Fruit fly (Drosophila melanogaster): ENCODE data around the gene mrt.

Gene mrt

dm6 chr3R:27238438-27239301, 43.8 kb downstream of the mrt start, which contains the start of the genes CG31064 and PolA2 (continued):
- TF ChIP-seq Dip3 (GFP tag; optimal IDR thresholded peaks at IDR 0.05) (no peak), CG9876 (GFP tag; optimal IDR thresholded peaks at IDR 0.05) (no peak), wor (GFP tag; IDR thresholded peaks at IDR 0.05) (no peak), bsh (GFP tag; optimal IDR thresholded peaks at IDR 0.05) (no peak), chif (GFP tag; optimal IDR thresholded peaks at IDR 0.05) (no peak), CG18764 (GFP tag; optimal IDR thresholded peaks at IDR 0.05) (no peak), CG17328 (GFP tag; IDR thresholded peaks at IDR 0.05) (no peak), CG4424 (GFP tag; optimal IDR thresholded peaks at IDR 0.05) (no peak), NfI (GFP tag; optimal IDR thresholded peaks at IDR 0.05) (peak; percentile 5), CG4404 (GFP tag; IDR thresholded peaks at IDR 0.05) (0 out of 2 replicates have a peak, but pooled peaks have one; percentile 28), CG2889 (GFP tag; IDR thresholded peaks at IDR 0.05) (no peak), CTCF (GFP tag; optimal IDR thresholded peaks at IDR 0.05) (peak; percentile 14), sisA (GFP tag; IDR thresholded peaks at IDR 0.05) (no peak), dm (GFP tag; optimal IDR thresholded peaks at IDR 0.05) (peak; percentile 42), Ada2b (GFP tag; IDR thresholded peaks at IDR 0.05) (no peak), br (optimal IDR thresholded peaks at IDR 0.05) (no peak), Tbp (GFP tag; optimal IDR thresholded peaks at IDR 0.05) (no peak), ro (GFP tag; IDR thresholded peaks at IDR 0.05) (no peak), Xrp1 (GFP tag; IDR thresholded peaks at IDR 0.05) (peak; percentile 29; the same call in 1 of the 2 replicates), ara (GFP tag; IDR thresholded peaks at IDR 0.05) (0 out of 2 replicates have a peak, but pooled peaks have one; percentile 35), chn (GFP tag; optimal IDR thresholded peaks at IDR 0.05) (no peak), fd102C (GFP tag; optimal IDR thresholded peaks at IDR 0.05) (no peak), CG9817 (tag; optimal IDR thresholded peaks at IDR 0.05) (no peak), sr (GFP tag; IDR thresholded peaks at IDR 0.05) (no peak), gro (GFP tag; optimal IDR thresholded peaks at IDR 0.05) (no peak), sens (GFP tag) (peak; percentile 72), H15 (GFP tag; IDR thresholded peaks at IDR 0.05) (no peak), Lhr (GFP tag; optimal IDR thresholded peaks at IDR 0.05) (no peak), toy (GFP tag; IDR thresholded peaks at IDR 0.05) (no peak), CG33213 (GFP tag; optimal IDR thresholded peaks at IDR 0.05) (no peak), pum (GFP tag; optimal IDR thresholded peaks at IDR 0.05) (peak; percentile 28), D19A (tag; optimal IDR thresholded peaks at IDR 0.05) (no peak), ewg (GFP tag; optimal IDR thresholded peaks at IDR 0.05) (peak; percentile 75), Pdp1 (GFP tag; optimal IDR thresholded peaks at IDR 0.05) (no peak), CG2129 (GFP tag; IDR thresholded peaks at IDR 0.05; ENCODE audit: partially characterized antibody) (no peak), grn (GFP tag; optimal IDR thresholded peaks at IDR 0.05) (no peak), CG2678 (tag; optimal IDR thresholded peaks at IDR 0.05) (no peak), rib (GFP tag; IDR thresholded peaks at IDR 0.05) (no peak), z (GFP tag; IDR thresholded peaks at IDR 0.05) (no peak), CG15011 (GFP tag; optimal IDR thresholded peaks at IDR 0.05) (no peak), nau (GFP tag; optimal IDR thresholded peaks at IDR 0.05) (no peak), ab (GFP tag; optimal IDR thresholded peaks at IDR 0.05) (no peak), Dref (GFP tag; IDR thresholded peaks at IDR 0.05) (peak; percentile 98), CG12942 (GFP tag; optimal IDR thresholded peaks at IDR 0.05) (no peak), Oli (tag; optimal IDR thresholded peaks at IDR 0.05) (no peak), CG7372 (GFP tag; IDR thresholded peaks at IDR 0.05) (no peak), sna (GFP tag; IDR thresholded peaks at IDR 0.05; ENCODE audit: partially characterized antibody) (peak; percentile 73; the same call in 1 of the 2 replicates), CG10565 (GFP tag; optimal IDR thresholded peaks at IDR 0.05) (no peak), H2.0 (GFP tag; IDR thresholded peaks at IDR 0.05) (no peak), trem (tag; optimal IDR thresholded peaks at IDR 0.05) (peak; percentile 66), CG11723 (GFP tag; optimal IDR thresholded peaks at IDR 0.05) (no peak)
